Fruit fly (Drosophila melanogaster) whole organism, adult: ENCODE data around the gene Papss.

Experiments
- CG11617 ChIP-seq: fragments of 200-800 bp; sonication (Bioruptor generic); optimal IDR thresholded peaks from 2 replicates; lab custom pipeline; 2017; ENCODE audit warnings: mild to moderate bottlenecking, missing biosample characterization, missing genetic modification reagents, missing genetic modification characterization
- CG12768 ChIP-seq: fragments of 200-800 bp; sonication (Bioruptor generic); optimal IDR thresholded peaks from 2 replicates; lab custom pipeline; 2017; ENCODE audit warnings: missing biosample characterization, missing genetic modification characterization, mild to moderate bottlenecking, moderate library complexity, missing genetic modification reagents
- CG14711 ChIP-seq: fragments of 200-800 bp; sonication (Bioruptor generic); optimal IDR thresholded peaks from 2 replicates; lab custom pipeline; 2018; ENCODE audit warnings: missing biosample characterization, mild to moderate bottlenecking, missing genetic modification characterization, moderate library complexity
- CG1620 ChIP-seq: fragments of 200-800 bp; sonication (Bioruptor generic); optimal IDR thresholded peaks from 2 replicates; lab custom pipeline; 2016; ENCODE audit warnings: missing biosample characterization, missing genetic modification characterization
- CG33017 ChIP-seq: fragments of 200-800 bp; sonication (Bioruptor generic); optimal IDR thresholded peaks from 2 replicates; lab custom pipeline; 2018; ENCODE audit warnings: missing biosample characterization, mild to moderate bottlenecking, missing genetic modification characterization, moderate library complexity
- CG5204 ChIP-seq: fragments of 200-800 bp; sonication (Bioruptor generic); optimal IDR thresholded peaks from 2 replicates; lab custom pipeline; 2016; ENCODE audit warnings: missing biosample characterization, missing genetic modification characterization
- CG7045 ChIP-seq: fragments of 200-800 bp; sonication (Bioruptor generic); optimal IDR thresholded peaks from 2 replicates; lab custom pipeline; 2017; ENCODE audit warnings: missing biosample characterization, mild to moderate bottlenecking, missing genetic modification characterization
- CG7101 ChIP-seq: fragments of 200-800 bp; sonication (Bioruptor generic); optimal IDR thresholded peaks from 2 replicates; lab custom pipeline; 2018; ENCODE audit warnings: missing biosample characterization, mild to moderate bottlenecking, missing genetic modification characterization, moderate library complexity
- Clk ChIP-seq: fragments of 200-800 bp; sonication (Bioruptor generic); optimal IDR thresholded peaks from 2 replicates; lab custom pipeline; 2017; ENCODE audit warnings: missing biosample characterization, missing genetic modification characterization
- Crg-1 ChIP-seq: fragments of 200-800 bp; sonication (Bioruptor generic); optimal IDR thresholded peaks from 2 replicates; lab custom pipeline; 2016; ENCODE audit warnings: missing biosample characterization, missing genetic modification characterization
- Hr96 ChIP-seq: fragments of 200-800 bp; sonication (Bioruptor generic); optimal IDR thresholded peaks from 2 replicates; lab custom pipeline; 2016; ENCODE audit warnings: missing biosample characterization, missing genetic modification characterization
- Mnt ChIP-seq: fragments of 200-800 bp; sonication (Bioruptor generic); optimal IDR thresholded peaks from 2 replicates; lab custom pipeline; 2016; ENCODE audit warnings: missing biosample characterization, mild to moderate bottlenecking, missing genetic modification characterization
- bab1 ChIP-seq: fragments of 200-800 bp; sonication (Bioruptor generic); optimal IDR thresholded peaks from 3 replicates; lab custom pipeline; 2019; ENCODE audit warnings: missing biosample characterization, mild to moderate bottlenecking, missing genetic modification characterization, moderate library complexity
- cic ChIP-seq: fragments of 200-800 bp; sonication (Bioruptor generic); optimal IDR thresholded peaks from 2 replicates; lab custom pipeline; 2017; ENCODE audit warnings: missing biosample characterization, mild to moderate bottlenecking, missing genetic modification characterization, moderate library complexity
- cnc ChIP-seq, 2 experiments: fragments of >200 bp; optimal IDR thresholded peaks; 2 replicates each; lab custom pipeline; 2017
- kay ChIP-seq: fragments of 200-800 bp; sonication (Bioruptor generic); peaks from one replicate; lab custom pipeline; 2016; ENCODE audit warnings: missing biosample characterization, missing genetic modification characterization, borderline replicate concordance
- ovo ChIP-seq: fragments of 200-800 bp; sonication (Bioruptor generic); optimal IDR thresholded peaks from 2 replicates; lab custom pipeline; 2016; ENCODE audit warnings: missing biosample characterization, missing genetic modification characterization
- pad ChIP-seq: fragments of 200-800 bp; sonication (Bioruptor generic); optimal IDR thresholded peaks from 3 replicates; lab custom pipeline; 2017; ENCODE audit warnings: missing biosample characterization, missing genetic modification characterization, mild to moderate bottlenecking, moderate library complexity, missing genetic modification reagents
- tj ChIP-seq: fragments of 200-800 bp; sonication (Bioruptor generic); optimal IDR thresholded peaks from 3 replicates; lab custom pipeline; 2017; ENCODE audit warnings: missing biosample characterization, mild to moderate bottlenecking, missing genetic modification characterization, moderate library complexity
- toe ChIP-seq: fragments of 200-800 bp; sonication (Bioruptor generic); optimal IDR thresholded peaks from 2 replicates; lab custom pipeline; 2016; ENCODE audit warnings: missing biosample characterization, missing genetic modification characterization

The Papss gene

DNA sequence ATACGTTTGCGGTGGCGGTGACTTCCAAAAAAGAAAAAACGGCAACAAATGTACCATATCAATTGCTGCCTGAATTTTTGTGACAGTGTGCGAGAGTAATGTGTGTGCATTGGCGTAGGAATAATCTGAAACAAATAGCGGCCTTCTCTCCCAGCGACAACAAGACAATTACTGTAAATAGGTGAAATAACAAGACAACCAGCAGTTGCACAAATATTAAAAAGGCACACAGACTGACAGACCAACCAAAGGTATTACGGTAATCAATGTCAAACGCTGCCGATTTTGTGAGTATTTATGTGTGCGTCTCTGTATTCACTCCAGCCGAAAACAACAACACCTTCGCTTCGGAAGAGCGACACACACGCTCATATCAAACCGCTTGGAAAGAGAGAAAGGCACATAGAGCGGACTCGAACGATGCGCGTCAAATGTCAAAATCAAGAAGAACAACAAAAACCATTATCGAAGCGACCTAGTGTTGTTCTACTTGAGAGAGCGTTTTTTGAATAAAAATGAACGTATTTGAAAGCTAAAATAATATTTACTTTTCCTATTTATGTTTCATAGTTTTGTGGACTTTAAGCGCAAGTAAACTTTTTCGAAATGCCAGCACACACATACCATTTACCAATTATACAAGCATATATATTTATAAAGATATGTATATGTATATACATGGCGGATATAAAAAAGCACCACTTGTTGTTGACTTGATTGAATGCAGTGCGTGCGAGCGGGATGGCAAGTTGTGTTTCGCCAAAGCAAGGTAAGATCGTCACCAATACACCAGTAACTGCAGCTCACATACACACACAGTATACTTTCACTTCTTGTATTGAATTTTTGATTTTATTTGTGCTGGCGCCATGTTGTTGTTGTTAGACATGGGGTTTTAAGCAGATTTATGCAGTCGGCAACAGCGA lies 62.0 kb downstream of the Papss start:
- TF ChIP-seq CG33017 (tag; lab: Kevin White, UChicago) = no peak
- no peak for TF ChIP-seq Hr96
- peak; percentile 86 for TF ChIP-seq pad (GFP tag; lab: Kevin White, UChicago)
- no peak for TF ChIP-seq CG14711
- peak; percentile 24 for TF ChIP-seq Mnt (GFP tag; lab: Kevin White, UChicago)
- peak; percentile 7 for TF ChIP-seq CG7101 (tag; lab: Kevin White, UChicago)
- peak; percentile 83 for TF ChIP-seq ovo (GFP tag; lab: Kevin White, UChicago)
- no peak for TF ChIP-seq toe
- peak; percentile 86 for TF ChIP-seq cic (GFP tag; lab: Kevin White, UChicago)
- TF ChIP-seq Crg-1 (GFP tag; lab: Kevin White, UChicago) = peak; percentile 62
- no peak for TF ChIP-seq bab1 (GFP tag; lab: Kevin White, UChicago)
- no peak for TF ChIP-seq CG7045
- TF ChIP-seq tj (GFP tag; lab: Kevin White, UChicago) = no peak
- no peak for TF ChIP-seq cnc (optimal IDR thresholded peaks at IDR 0.05; lab: Kevin White, UChicago)
- peak; percentile 31 for TF ChIP-seq CG12768 (GFP tag; lab: Kevin White, UChicago)
- no peak for TF ChIP-seq kay (GFP tag; lab: Kevin White, UChicago)
- TF ChIP-seq Clk (GFP tag; lab: Kevin White, UChicago) = peak; percentile 7
- no peak for TF ChIP-seq CG5204 (GFP tag; lab: Kevin White, UChicago)
- TF ChIP-seq CG11617 (GFP tag; lab: Kevin White, UChicago) = no peak
- TF ChIP-seq CG1620 (GFP tag; lab: Kevin White, UChicago) = no peak

DNA sequence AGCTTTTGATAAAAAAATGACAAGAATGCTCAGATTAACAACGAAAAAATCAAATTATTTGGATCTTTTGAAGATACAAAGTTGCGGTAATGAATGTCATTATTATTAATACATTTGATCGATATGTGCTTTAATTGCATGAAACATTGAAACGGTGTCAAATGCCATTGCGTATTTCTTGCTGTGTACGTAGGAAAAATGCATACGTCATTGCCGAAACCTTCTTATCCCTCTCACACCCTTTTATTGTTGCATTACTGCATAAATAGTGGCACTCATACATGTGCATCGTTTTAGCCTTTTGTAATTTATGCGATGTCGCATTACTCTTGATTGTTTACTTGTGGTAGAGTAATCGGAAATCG lies 62.6 kb downstream of the Papss start:
- TF ChIP-seq tj (GFP tag; lab: Kevin White, UChicago) (peak; percentile 64), CG7045 (no peak), cnc (optimal IDR thresholded peaks at IDR 0.05; lab: Kevin White, UChicago) (peak in 1 of 2 experiments; percentile 8)

DNA sequence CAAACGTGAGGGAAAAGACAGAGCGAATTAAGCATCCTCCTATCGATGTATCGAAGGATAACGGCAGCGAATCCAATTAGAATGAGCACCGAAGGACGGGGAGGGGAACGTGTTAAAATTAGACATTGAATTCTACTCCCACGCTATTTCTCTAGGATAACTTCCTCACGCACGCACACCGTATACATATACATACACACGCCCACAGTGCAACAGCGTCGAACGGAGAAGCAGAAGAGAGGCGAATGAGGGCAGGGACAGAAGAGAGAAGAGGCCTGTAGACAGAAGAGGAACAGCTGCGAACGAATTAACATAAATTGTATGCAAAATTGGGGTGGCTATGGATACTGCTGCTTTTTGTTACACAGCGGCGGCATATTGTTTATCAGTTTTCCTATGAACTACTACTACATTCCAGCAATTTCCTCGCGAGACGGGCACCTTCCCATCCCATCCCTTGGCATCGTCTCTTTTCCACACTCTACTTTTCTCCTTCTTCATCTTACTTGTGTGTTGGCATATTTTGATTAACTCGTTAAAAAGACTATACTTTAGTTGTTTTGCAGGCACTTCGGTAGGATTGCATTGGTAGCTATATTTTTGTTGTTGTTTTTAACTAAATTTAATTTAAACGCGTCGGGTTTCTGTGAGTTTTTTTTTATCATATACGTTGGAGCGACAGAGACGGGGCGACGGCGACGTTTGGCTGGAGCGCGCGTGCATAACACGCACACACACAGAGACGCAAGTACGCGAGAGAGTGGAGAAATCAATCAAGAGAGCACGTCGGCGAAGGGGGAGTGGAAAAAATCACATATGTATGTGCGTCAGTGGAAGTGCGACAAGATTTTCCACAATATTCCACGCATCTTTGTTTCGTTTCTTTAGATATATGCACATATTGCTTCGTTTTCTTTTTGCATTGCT lies 63.4 kb downstream of the Papss start:
- peak; percentile 71 for TF ChIP-seq cic (GFP tag; lab: Kevin White, UChicago)
- TF ChIP-seq CG33017 (tag; lab: Kevin White, UChicago) = peak; percentile 30
- no peak for TF ChIP-seq CG11617 (GFP tag; lab: Kevin White, UChicago)
- TF ChIP-seq Clk (GFP tag; lab: Kevin White, UChicago) = peak; percentile 7
- TF ChIP-seq Mnt (GFP tag; lab: Kevin White, UChicago) = peak; percentile 65
- TF ChIP-seq CG5204 (GFP tag; lab: Kevin White, UChicago) = no peak
- peak; percentile 60 for TF ChIP-seq tj (GFP tag; lab: Kevin White, UChicago)
- peak; percentile 9 for TF ChIP-seq CG12768 (GFP tag; lab: Kevin White, UChicago)
- no peak for TF ChIP-seq kay (GFP tag; lab: Kevin White, UChicago)

DNA sequence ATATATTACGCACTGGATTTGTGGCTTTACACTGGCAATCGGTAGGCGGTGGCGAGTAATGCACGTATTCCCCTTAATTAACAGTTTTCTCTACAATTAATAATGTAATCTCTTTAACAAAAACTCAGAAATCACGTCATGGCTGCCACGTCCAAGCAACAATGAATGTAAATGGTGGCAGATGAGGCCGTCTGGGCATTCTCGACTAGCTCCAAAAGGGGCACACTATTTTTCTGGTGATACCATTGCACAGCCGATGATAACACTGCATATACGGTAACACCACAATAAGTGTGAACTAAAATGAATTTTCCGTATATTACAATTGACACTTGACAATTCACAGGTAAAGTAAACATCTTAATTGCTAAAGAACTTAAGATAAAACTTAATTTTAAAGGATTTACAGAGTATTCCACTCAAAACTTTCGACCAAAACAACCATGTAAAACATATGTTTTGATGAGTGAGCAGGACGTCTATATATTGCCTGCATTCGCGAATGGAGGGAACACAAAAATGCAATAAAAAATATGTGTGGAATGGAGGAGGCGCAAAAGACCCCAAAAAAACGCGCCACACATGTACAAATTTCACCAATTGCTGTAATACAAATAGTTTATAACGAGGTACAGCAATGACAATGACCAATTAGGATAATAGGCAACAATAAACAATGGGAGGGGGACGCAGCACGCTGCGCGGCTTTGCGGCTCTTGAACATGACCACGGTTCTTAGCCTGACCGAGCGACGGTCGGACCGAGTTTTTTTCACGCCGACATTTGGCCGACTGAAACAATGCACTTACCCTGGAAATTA lies 64.4 kb downstream of the Papss start:
- peak; percentile 43 for TF ChIP-seq CG7101 (tag; lab: Kevin White, UChicago)
- TF ChIP-seq ovo (GFP tag; lab: Kevin White, UChicago) = no peak
- TF ChIP-seq CG14711 = peak; percentile 48
- peak; percentile 47 for TF ChIP-seq CG1620 (GFP tag; lab: Kevin White, UChicago)
- TF ChIP-seq CG33017 (tag; lab: Kevin White, UChicago) = peak; percentile 43
- peak; percentile 55 for TF ChIP-seq pad (GFP tag; lab: Kevin White, UChicago)
- TF ChIP-seq CG11617 (GFP tag; lab: Kevin White, UChicago) = peak; percentile 47
- no peak for TF ChIP-seq Clk (GFP tag; lab: Kevin White, UChicago)
- peak; percentile 19 for TF ChIP-seq bab1 (GFP tag; lab: Kevin White, UChicago)
- TF ChIP-seq Mnt (GFP tag; lab: Kevin White, UChicago) = peak; percentile 29

DNA sequence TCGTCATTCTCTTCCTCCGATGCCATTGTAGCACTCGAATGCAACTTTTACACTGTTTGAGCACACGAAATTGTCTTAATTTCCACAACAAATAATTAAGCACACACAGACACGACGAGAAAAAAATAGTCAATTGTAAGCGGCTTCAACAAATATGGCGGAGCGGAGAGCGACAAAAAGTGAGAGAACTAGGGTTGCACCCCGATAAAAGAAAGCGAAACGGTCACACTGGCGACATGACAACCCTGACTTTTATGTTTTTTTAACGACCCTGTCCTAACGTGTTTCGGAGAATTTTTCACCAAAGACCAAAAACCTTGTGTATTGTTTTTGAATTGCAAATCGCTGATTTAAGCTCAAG lies 64.9 kb downstream of the Papss start, which contains the start of the genes Mi-2 and Prp3:
TSS of gene Mi-2 (minus strand) at position 162 of the 361 bp plus-strand sequence.
TSS of gene Prp3 (plus strand) at position 247 of the 361 bp plus-strand sequence.
- TF ChIP-seq CG7101 (tag; lab: Kevin White, UChicago) = peak; percentile 51
- no peak for TF ChIP-seq CG1620 (GFP tag; lab: Kevin White, UChicago)
- peak; percentile 47 for TF ChIP-seq cic (GFP tag; lab: Kevin White, UChicago)
- peak; percentile 51 for TF ChIP-seq bab1 (GFP tag; lab: Kevin White, UChicago)
- TF ChIP-seq CG5204 (GFP tag; lab: Kevin White, UChicago) = no peak
- peak; percentile 81 for TF ChIP-seq CG14711
- peak; percentile 58 for TF ChIP-seq Mnt (GFP tag; lab: Kevin White, UChicago)
- peak; percentile 62 for TF ChIP-seq CG11617 (GFP tag; lab: Kevin White, UChicago)
- no peak for TF ChIP-seq CG12768 (GFP tag; lab: Kevin White, UChicago)
- TF ChIP-seq toe = no peak
- peak; percentile 47 for TF ChIP-seq pad (GFP tag; lab: Kevin White, UChicago)
